Worm (Caenorhabditis elegans): Measurements from ENCODE around the gene sdc-3.

Gene sdc-3

ce11 chrV:15000055-15000704 is 47.8 kb downstream of the sdc-3 start, which contains the start of gene rps-16 (continued):
- TF ChIP-seq B0336.3 (GFP tag; IDR thresholded peaks at IDR 0.05) (peak; percentile 79; the same call in 1 of the 2 replicates), ztf-22 (GFP tag; optimal IDR thresholded peaks at IDR 0.05) (no peak), Y95B8A.8 (GFP tag; IDR thresholded peaks at IDR 0.05) (0 out of 2 replicates have a peak, but pooled peaks have one; percentile 8), madf-10 (tag; optimal IDR thresholded peaks at IDR 0.05) (no peak), dpff-1 (tag; optimal IDR thresholded peaks at IDR 0.05) (no peak), T26A5.8 (tag; optimal IDR thresholded peaks at IDR 0.05) (peak; percentile 79), bed-2 (GFP tag; IDR thresholded peaks at IDR 0.05) (0 out of 2 replicates have a peak, but pooled peaks have one; percentile 31), bed-1 (GFP tag; IDR thresholded peaks at IDR 0.05) (no peak), lir-1 (GFP tag; conservative IDR thresholded peaks at IDR 0.05) (no peak), ceh-40 (GFP tag; IDR thresholded peaks at IDR 0.05) (0 out of 2 replicates have a peak, but pooled peaks have one; percentile 14), lin-54 (GFP tag; optimal IDR thresholded peaks at IDR 0.05) (peak; percentile 39), dox-1 (GFP tag; IDR thresholded peaks at IDR 0.05) (peak; percentile 63), sptf-2 (GFP tag; optimal IDR thresholded peaks at IDR 0.05) (no peak), somi-1 (GFP tag; optimal IDR thresholded peaks at IDR 0.05) (no peak), F23B12.7 (tag; optimal IDR thresholded peaks at IDR 0.05; ENCODE audit: insufficient read depth) (no peak), madf-3 (GFP tag; IDR thresholded peaks at IDR 0.05) (peak; percentile 81), let-526 (GFP tag; IDR thresholded peaks at IDR 0.05) (no peak), madf-6 (GFP tag; IDR thresholded peaks at IDR 0.05) (peak; percentile 80), ceh-79 (tag; optimal IDR thresholded peaks at IDR 0.05) (peak; percentile 28), lag-1 (GFP tag; IDR thresholded peaks at IDR 0.05) (no peak), Y53F4B.3 (GFP tag; IDR thresholded peaks at IDR 0.05) (no peak), F57C9.4 (tag; optimal IDR thresholded peaks at IDR 0.05) (no peak), tbp1 (GFP tag; optimal IDR thresholded peaks at IDR 0.05) (peak; percentile 11), nhr-27 (tag; optimal IDR thresholded peaks at IDR 0.05) (no peak), hrde-1 (tag; optimal IDR thresholded peaks at IDR 0.05; ENCODE audit: borderline replicate concordance) (peak; percentile 76), nhr-120 (GFP tag; IDR thresholded peaks at IDR 0.05) (no peak), attf-6 (GFP tag; IDR thresholded peaks at IDR 0.05) (peak; percentile 77), lin-35 (GFP tag; optimal IDR thresholded peaks at IDR 0.05) (no peak), F52B5.7 (tag; optimal IDR thresholded peaks at IDR 0.05) (no peak), ZK185.1 (tag; optimal IDR thresholded peaks at IDR 0.05; ENCODE audit: poor library complexity, severe bottlenecking) (no peak), efl-1 (GFP tag; optimal IDR thresholded peaks at IDR 0.05) (peak; percentile 3), hlh-12 (tag; optimal IDR thresholded peaks at IDR 0.05) (no peak), sea-2 (GFP tag; IDR thresholded peaks at IDR 0.05) (no peak), ama-1 (optimal IDR thresholded peaks at IDR 0.05) (no peak), ama-1 (GFP tag; optimal IDR thresholded peaks at IDR 0.05) (peak; percentile 29 to 80), lsl-1 (GFP tag; optimal IDR thresholded peaks at IDR 0.05) (no peak), mcd-1 (GFP tag; IDR thresholded peaks at IDR 0.05) (peak; percentile 67), F49E8.2 (tag; optimal IDR thresholded peaks at IDR 0.05; ENCODE audit: insufficient read depth) (peak; percentile 25), gei-17 (GFP tag; optimal IDR thresholded peaks at IDR 0.05) (no peak), Y53G8AR.9 (GFP tag; conservative IDR thresholded peaks at IDR 0.05) (peak; percentile 77; the same call in 1 of the 2 replicates), B0019.2 (GFP tag; conservative IDR thresholded peaks at IDR 0.05) (no peak), F10E7.11 (tag; optimal IDR thresholded peaks at IDR 0.05) (peak; percentile 21), ztf-26 (tag; optimal IDR thresholded peaks at IDR 0.05) (no peak), mes-4 (tag; optimal IDR thresholded peaks at IDR 0.05) (no peak), him-1 (tag; optimal IDR thresholded peaks at IDR 0.05) (no peak), cebp-2 (GFP tag; IDR thresholded peaks at IDR 0.05) (peak; percentile 87; the same call in 1 of the 2 replicates), ztf-25 (GFP tag; IDR thresholded peaks at IDR 0.05) (no peak), aptf-3 (GFP tag; IDR thresholded peaks at IDR 0.05) (no peak), attf-5 (GFP tag; optimal IDR thresholded peaks at IDR 0.05) (no peak)
